Worm (Caenorhabditis elegans) whole organism, mixed stage, embryonic: ENCODE data around the gene col-145.

Experiments
- nhr-28 ChIP-seq: fragments of 150-350 bp; optimal IDR thresholded peaks from 2 replicates; lab custom pipeline; 2014; ENCODE audit warnings: missing biosample characterization, missing genetic modification characterization
- sptf-1 ChIP-seq: sonication (generic microtip); optimal IDR thresholded peaks from 2 replicates; lab custom pipeline; 2017; ENCODE audit warnings: mild to moderate bottlenecking, missing genetic modification characterization, moderate library complexity, missing compliant biosample characterization

DNA sequence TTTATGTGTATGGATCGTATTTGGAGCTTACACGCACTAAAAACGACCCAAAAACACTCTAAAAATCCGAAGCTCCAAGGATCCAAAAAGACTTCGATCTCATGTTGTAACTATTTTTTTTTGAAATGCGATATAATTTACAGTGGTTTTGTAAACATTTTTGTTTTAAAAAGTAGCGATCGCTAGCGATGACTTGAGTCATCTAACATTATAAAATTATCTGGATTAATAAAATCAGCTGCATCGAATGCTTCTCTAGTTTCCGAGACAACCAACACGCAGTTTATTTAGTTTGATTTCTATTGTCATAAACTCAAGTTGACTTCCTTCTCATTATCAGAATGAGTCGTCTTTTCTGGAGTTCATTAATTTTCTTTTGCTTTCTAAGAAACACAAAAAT is 30.8 kb downstream of the col-145 start, which contains the start of gene F21C10.1:
- TF ChIP-seq nhr-28 (tag; lab: Kevin White, UChicago) = no peak
- TF ChIP-seq sptf-1 (tag; lab: Kevin White, UChicago) = no peak
